Worm (Caenorhabditis elegans) whole organism, L2 larva: ENCODE data around the gene str-71.

Source experiments
- C34F6.9 ChIP-seq: fragments of 150-350 bp; optimal IDR thresholded peaks from 2 replicates; lab custom pipeline; 2014; ENCODE audit warnings: missing biosample characterization, missing genetic modification characterization
- F13H6.1 ChIP-seq: sonication (generic microtip); optimal IDR thresholded peaks from 2 replicates; lab custom pipeline; 2016; ENCODE audit warnings: missing genetic modification characterization, missing compliant biosample characterization
- R02D3.7 ChIP-seq: fragments of 150-350 bp; optimal IDR thresholded peaks from 2 replicates; lab custom pipeline; 2014; ENCODE audit warnings: missing biosample characterization, missing genetic modification characterization
- Y55F3AM.14 ChIP-seq: fragments of 200-800 bp; sonication (Bioruptor generic); optimal IDR thresholded peaks from 2 replicates; lab custom pipeline; 2018; ENCODE audit warnings: mild to moderate bottlenecking, missing genetic modification characterization, missing compliant biosample characterization
- ZK546.5 ChIP-seq: sonication (generic microtip); optimal IDR thresholded peaks from 2 replicates; lab custom pipeline; 2017; ENCODE audit warnings: missing biosample characterization, missing genetic modification characterization
- aly-2 ChIP-seq: fragments of 150-350 bp; optimal IDR thresholded peaks from 2 replicates; lab custom pipeline; 2014; ENCODE audit warnings: missing biosample characterization, missing genetic modification characterization
- ama-1 ChIP-seq: fragments of 150-350 bp; optimal IDR thresholded peaks from 2 replicates; lab custom pipeline; 2018; ENCODE audit warnings: inconsistent platforms
- blmp-1 ChIP-seq: sonication (generic microtip); optimal IDR thresholded peaks from 2 replicates; lab custom pipeline; 2017; ENCODE audit warnings: missing genetic modification characterization, mild to moderate bottlenecking, missing compliant biosample characterization, antibody characterized with exemption, moderate library complexity; ENCODE audit not compliant: insufficient read depth
- ceh-16 ChIP-seq: fragments of 150-350 bp; optimal IDR thresholded peaks from 2 replicates; lab custom pipeline; 2014; ENCODE audit warnings: missing biosample characterization, missing genetic modification characterization
- ceh-82 ChIP-seq: fragments of 150-350 bp; optimal IDR thresholded peaks from 2 replicates; lab custom pipeline; 2014; ENCODE audit warnings: missing biosample characterization, missing genetic modification characterization
- crh-2 ChIP-seq: sonication (generic microtip); optimal IDR thresholded peaks from 2 replicates; lab custom pipeline; 2017; ENCODE audit warnings: missing biosample characterization, missing genetic modification characterization
- egl-27 ChIP-seq: sonication (generic microtip); optimal IDR thresholded peaks from 3 replicates; lab custom pipeline; 2017; ENCODE audit warnings: missing biosample characterization, missing genetic modification reagents, missing genetic modification characterization
- elt-1 ChIP-seq: fragments of 150-350 bp; optimal IDR thresholded peaks from 2 replicates; lab custom pipeline; 2014; ENCODE audit warnings: missing biosample characterization, missing genetic modification characterization
- elt-3 ChIP-seq: sonication (generic microtip); optimal IDR thresholded peaks from 2 replicates; lab custom pipeline; 2017; ENCODE audit warnings: missing biosample characterization, missing genetic modification characterization
- gmeb-1 ChIP-seq: fragments of 150-350 bp; optimal IDR thresholded peaks from 2 replicates; lab custom pipeline; 2014; ENCODE audit warnings: missing biosample characterization, missing genetic modification characterization
- lin-13 ChIP-seq: fragments of 150-350 bp; optimal IDR thresholded peaks from 2 replicates; lab custom pipeline; 2014; ENCODE audit warnings: missing biosample characterization, missing genetic modification reagents, missing genetic modification characterization
- lin-39 ChIP-seq: fragments of 150-350 bp; optimal IDR thresholded peaks from 2 replicates; lab custom pipeline; 2014; ENCODE audit warnings: missing biosample characterization, missing genetic modification reagents, missing genetic modification characterization
- lsy-2 ChIP-seq, 2 experiments: fragments of 150-350 bp in 1 of 2; sonication (generic microtip) in 1 of 2; optimal IDR thresholded peaks; 2 replicates each; lab custom pipeline; 2014 to 2017; ENCODE audit warnings: missing biosample characterization in 2 of 2, missing genetic modification characterization in 2 of 2
- mab-5 ChIP-seq: fragments of 150-350 bp; optimal IDR thresholded peaks from 2 replicates; lab custom pipeline; 2014; ENCODE audit warnings: missing biosample characterization, missing genetic modification characterization
- mbf-1 ChIP-seq: sonication (generic microtip); optimal IDR thresholded peaks from 2 replicates; lab custom pipeline; 2017; ENCODE audit warnings: missing biosample characterization, missing genetic modification characterization
- mdl-1 ChIP-seq, 2 experiments: fragments of 150-350 bp in 1 of 2; sonication (generic microtip) in 1 of 2; optimal IDR thresholded peaks; 2 replicates each; lab custom pipeline; 2017; ENCODE audit warnings: missing biosample characterization in 2 of 2, missing genetic modification characterization in 2 of 2
- nhr-10 ChIP-seq: sonication (generic microtip); optimal IDR thresholded peaks from 2 replicates; lab custom pipeline; 2017; ENCODE audit warnings: missing biosample characterization, missing genetic modification characterization
- nhr-11 ChIP-seq: fragments of 150-350 bp; optimal IDR thresholded peaks from 2 replicates; lab custom pipeline; 2014; ENCODE audit warnings: missing biosample characterization, missing genetic modification characterization
- nhr-12 ChIP-seq: fragments of 150-350 bp; optimal IDR thresholded peaks from 2 replicates; lab custom pipeline; 2014; ENCODE audit warnings: missing biosample characterization, missing genetic modification characterization
- nhr-129 ChIP-seq: fragments of 150-350 bp; optimal IDR thresholded peaks from 2 replicates; lab custom pipeline; 2014; ENCODE audit warnings: missing biosample characterization, missing genetic modification characterization
- nhr-21 ChIP-seq: fragments of 150-350 bp; optimal IDR thresholded peaks from 2 replicates; lab custom pipeline; 2014; ENCODE audit warnings: missing biosample characterization, missing genetic modification characterization
- nhr-23 ChIP-seq: fragments of 150-350 bp; optimal IDR thresholded peaks from 2 replicates; lab custom pipeline; 2014; ENCODE audit warnings: missing biosample characterization, missing genetic modification reagents, missing genetic modification characterization
- nhr-237 ChIP-seq: fragments of 150-350 bp; optimal IDR thresholded peaks from 2 replicates; lab custom pipeline; 2014; ENCODE audit warnings: missing biosample characterization, missing genetic modification characterization
- nhr-25 ChIP-seq: fragments of 150-350 bp; sonication (generic microtip); optimal IDR thresholded peaks from 3 replicates; lab custom pipeline; 2014; ENCODE audit warnings: missing biosample characterization, missing genetic modification characterization
- nhr-77 ChIP-seq: fragments of 150-350 bp; optimal IDR thresholded peaks from 2 replicates; lab custom pipeline; 2014; ENCODE audit warnings: missing biosample characterization, missing genetic modification characterization
- peb-1 ChIP-seq: fragments of 150-350 bp; optimal IDR thresholded peaks from 2 replicates; lab custom pipeline; 2014; ENCODE audit warnings: missing biosample characterization, missing genetic modification characterization
- sem-4 ChIP-seq: fragments of 150-350 bp; optimal IDR thresholded peaks from 2 replicates; lab custom pipeline; 2014; ENCODE audit warnings: missing biosample characterization, missing genetic modification reagents, missing genetic modification characterization
- skn-1 ChIP-seq: sonication (generic microtip); optimal IDR thresholded peaks from 2 replicates; lab custom pipeline; 2017; ENCODE audit warnings: missing biosample characterization, missing genetic modification characterization
- sma-9 ChIP-seq, 2 experiments: fragments of 150-350 bp in 1 of 2; sonication (generic microtip) in 1 of 2; optimal IDR thresholded peaks; 2 replicates each; lab custom pipeline; 2014 to 2016; ENCODE audit warnings: missing genetic modification characterization in 2 of 2, mild to moderate bottlenecking in 1 of 2, missing biosample characterization in 1 of 2, missing compliant biosample characterization in 1 of 2, missing genetic modification reagents in 1 of 2, moderate library complexity in 1 of 2
- snpc-4 ChIP-seq: fragments of 150-350 bp; optimal IDR thresholded peaks from 2 replicates; lab custom pipeline; 2014; ENCODE audit warnings: missing biosample characterization, missing genetic modification characterization
- unc-39 ChIP-seq: fragments of 150-350 bp; optimal IDR thresholded peaks from 2 replicates; lab custom pipeline; 2014; ENCODE audit warnings: missing biosample characterization, missing genetic modification characterization
- unc-55 ChIP-seq: fragments of 150-350 bp; sonication (generic microtip); optimal IDR thresholded peaks from 3 replicates; lab custom pipeline; 2014; ENCODE audit warnings: missing biosample characterization, missing genetic modification reagents, missing genetic modification characterization
- unc-62 ChIP-seq: fragments of 150-350 bp; optimal IDR thresholded peaks from 2 replicates; lab custom pipeline; 2014; ENCODE audit warnings: missing biosample characterization, missing genetic modification reagents, missing genetic modification characterization
- zag-1 ChIP-seq: fragments of 150-350 bp; optimal IDR thresholded peaks from 2 replicates; lab custom pipeline; 2014; ENCODE audit warnings: missing biosample characterization, missing genetic modification characterization
- ztf-1 ChIP-seq: fragments of 200-800 bp; sonication (Bioruptor generic); conservative IDR thresholded peaks from 2 replicates; pipeline ENCODE4 v1.3.6; 2022; ENCODE audit warnings: missing genetic modification characterization, missing compliant biosample characterization
- ztf-11 ChIP-seq: sonication (generic microtip); optimal IDR thresholded peaks from 2 replicates; lab custom pipeline; 2017; ENCODE audit warnings: missing biosample characterization, missing genetic modification characterization
- ztf-4 ChIP-seq: fragments of 150-350 bp; optimal IDR thresholded peaks from 2 replicates; lab custom pipeline; 2014; ENCODE audit warnings: missing biosample characterization, missing genetic modification characterization

Gene str-71

DNA sequence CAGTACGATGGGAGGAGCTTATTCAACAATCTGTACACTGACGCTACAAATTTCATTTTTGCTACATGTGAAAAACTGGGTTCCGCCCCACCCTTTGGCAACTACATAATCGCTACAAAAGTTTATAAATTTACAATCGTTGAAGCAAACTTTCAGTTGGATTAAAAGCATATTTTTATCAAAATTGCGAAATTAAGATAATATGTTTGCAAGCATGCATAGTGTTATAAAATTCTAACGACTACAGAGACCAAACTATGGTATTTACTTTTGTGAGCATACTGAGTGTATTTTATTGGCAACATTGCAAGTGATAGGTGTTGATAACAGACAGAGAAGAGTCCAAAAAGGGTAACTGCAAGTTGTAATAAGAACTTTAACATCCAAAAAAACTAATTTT, 19.6 kb upstream of the str-71 start, which contains the start of gene C06B8.2:
C06B8.2 (minus strand) TSS at position 153 of the 400 bp plus-strand sequence.
- no peak for TF ChIP-seq R02D3.7
- TF ChIP-seq ztf-1 (GFP tag; lab: Robert Waterston, UW): no peak
- no peak for TF ChIP-seq Y55F3AM.14
- TF ChIP-seq zag-1: no peak
- no peak for TF ChIP-seq egl-27 (tag; lab: Kevin White, UChicago)
- TF ChIP-seq F13H6.1 (tag; lab: Kevin White, UChicago): no peak
- no peak for TF ChIP-seq mdl-1 (tag; optimal IDR thresholded peaks at IDR 0.05; lab: Kevin White, UChicago)
- TF ChIP-seq nhr-25 (tag; lab: Kevin White, UChicago): no peak
- TF ChIP-seq, all 48 proteins: peak for 0

DNA sequence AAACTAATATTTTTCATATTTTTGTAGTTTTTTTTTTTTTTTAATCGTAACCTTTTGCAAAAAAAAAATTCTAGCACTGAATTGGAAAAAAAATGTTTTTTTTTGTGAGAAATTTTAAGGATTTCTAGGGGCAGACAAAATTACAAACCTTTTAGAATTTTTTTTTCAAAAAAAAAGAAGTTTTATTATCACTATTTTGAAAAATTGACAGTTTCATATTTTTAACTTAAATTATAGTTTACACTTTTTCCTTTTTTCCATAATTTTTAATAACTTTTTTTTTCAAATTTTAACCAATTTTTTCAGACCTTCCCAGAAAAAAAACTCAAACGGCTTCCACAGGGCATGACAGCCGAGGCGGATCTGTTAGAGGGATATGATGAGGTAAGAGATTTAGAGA, 12.0 kb upstream of the str-71 start, which contains the start of gene dpf-1:
dpf-1 (plus strand) TSS at position 301 of the 400 bp plus-strand sequence.
- TF ChIP-seq ztf-4 (tag; lab: Kevin White, UChicago) (no peak), zag-1 (no peak), nhr-10 (tag; lab: Kevin White, UChicago) (no peak), C34F6.9 (tag; lab: Kevin White, UChicago) (no peak), blmp-1 (tag; lab: Kevin White, UChicago) (no peak), elt-3 (tag; lab: Kevin White, UChicago) (no peak)

DNA sequence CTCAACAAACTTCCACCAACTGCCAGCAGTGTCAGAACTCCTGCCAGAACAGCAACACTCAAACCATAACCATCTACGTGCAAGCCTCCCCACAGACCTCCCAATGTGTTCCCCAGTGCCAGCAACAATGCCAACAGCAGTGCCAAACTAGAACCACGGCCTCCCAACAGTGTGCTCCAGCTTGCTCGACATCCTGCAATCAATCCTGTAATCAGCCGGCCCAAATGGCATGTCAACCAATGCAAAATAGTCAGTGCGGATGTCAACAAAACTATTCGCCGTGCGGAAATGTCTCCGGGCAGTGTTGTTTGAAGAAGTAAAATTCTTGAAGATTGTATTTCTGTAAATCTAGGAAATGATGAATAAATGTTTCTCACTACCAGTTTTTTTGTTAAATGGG, 7.7 kb upstream of the str-71 start:
- TF ChIP-seq nhr-77 (tag; lab: Kevin White, UChicago): no peak
- no peak for TF ChIP-seq skn-1
- no peak for TF ChIP-seq ztf-1 (GFP tag; lab: Robert Waterston, UW)
- no peak for TF ChIP-seq elt-1 (tag; lab: Kevin White, UChicago)
- no peak for TF ChIP-seq ztf-11 (tag; lab: Kevin White, UChicago)
- TF ChIP-seq sem-4 (tag; lab: Kevin White, UChicago): no peak

DNA sequence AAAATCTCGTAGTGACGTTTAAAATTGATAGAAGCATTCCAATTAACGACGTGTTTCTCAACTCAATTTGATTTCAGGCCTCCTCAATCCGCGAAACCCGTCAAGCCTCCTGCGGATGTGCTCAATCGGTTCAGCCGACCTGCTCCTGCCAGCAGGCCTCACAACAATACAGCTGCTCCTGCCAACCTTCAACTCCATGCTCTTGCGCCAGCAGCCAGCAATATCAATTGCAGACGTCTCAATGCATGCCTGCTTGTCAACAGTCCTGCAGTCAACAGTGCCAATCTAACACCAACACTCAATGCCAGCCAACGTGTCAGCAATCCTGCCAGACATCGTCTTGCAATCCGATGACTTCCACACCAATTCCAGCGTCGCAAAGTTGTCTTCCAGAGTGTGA, 7.0 kb upstream of the str-71 start:
- TF ChIP-seq ZK546.5 (tag; lab: Kevin White, UChicago) (no peak), ceh-16 (tag; lab: Kevin White, UChicago) (no peak), nhr-12 (no peak), mbf-1 (no peak), snpc-4 (tag; lab: Kevin White, UChicago) (no peak), lsy-2 (tag; optimal IDR thresholded peaks at IDR 0.05; lab: Kevin White, UChicago) (no peak), Y55F3AM.14 (no peak), nhr-23 (no peak), F13H6.1 (tag; lab: Kevin White, UChicago) (no peak), mab-5 (tag; lab: Kevin White, UChicago) (no peak)

DNA sequence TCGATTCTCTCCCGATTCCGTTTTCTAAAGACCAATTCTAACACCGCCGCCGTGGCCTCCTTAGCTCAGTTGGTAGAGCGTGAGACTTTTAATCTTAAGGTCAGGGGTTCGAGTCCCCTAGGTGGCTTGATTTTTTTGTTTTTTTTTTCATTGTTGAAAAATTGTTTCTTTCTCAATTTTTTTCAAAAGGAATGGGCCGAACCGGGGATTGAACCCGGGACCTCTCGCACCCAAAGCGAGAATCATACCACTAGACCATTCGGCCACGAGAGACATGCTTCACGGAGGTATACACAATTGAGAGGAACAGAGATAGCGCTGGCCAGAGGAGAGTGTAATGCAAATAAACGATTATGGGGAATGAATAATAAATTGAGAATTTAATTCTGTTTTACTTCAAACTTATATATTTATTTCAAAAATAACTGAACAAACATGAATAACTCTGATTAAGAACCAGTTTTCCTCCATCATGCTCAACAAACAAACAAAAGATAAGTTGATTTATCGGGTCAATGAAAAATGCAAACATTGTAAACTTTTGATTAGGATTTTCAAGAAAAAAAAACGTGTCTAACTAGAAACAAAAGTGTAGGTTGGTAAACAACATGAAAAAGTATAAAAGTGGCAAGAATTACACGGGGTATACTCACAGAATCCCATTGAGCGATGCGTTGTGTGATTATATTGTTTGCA, 6.2 kb upstream of the str-71 start, which contains the start of gene pqn-71:
pqn-71 (plus strand) TSS at position 646 of the 696 bp plus-strand sequence.
- TF ChIP-seq sem-4 (tag; lab: Kevin White, UChicago) (peak; percentile 63), nhr-25 (tag; lab: Kevin White, UChicago) (no peak), nhr-11 (tag; lab: Kevin White, UChicago) (peak; percentile 65), zag-1 (peak; percentile 57), nhr-237 (tag; lab: Kevin White, UChicago) (no peak), mab-5 (tag; lab: Kevin White, UChicago) (peak; percentile 46), lsy-2 (tag; optimal IDR thresholded peaks at IDR 0.05; lab: Kevin White, UChicago) (peak; percentile 71 to 85), nhr-21 (tag; lab: Kevin White, UChicago) (peak; percentile 82), aly-2 (tag; lab: Kevin White, UChicago) (no peak), ztf-11 (tag; lab: Kevin White, UChicago) (no peak), egl-27 (tag; lab: Kevin White, UChicago) (peak; percentile 80), peb-1 (tag; lab: Kevin White, UChicago) (no peak), skn-1 (no peak), mdl-1 (tag; optimal IDR thresholded peaks at IDR 0.05; lab: Kevin White, UChicago) (peak; percentile 11 to 76), nhr-12 (no peak), F13H6.1 (tag; lab: Kevin White, UChicago) (peak; percentile 74), nhr-10 (tag; lab: Kevin White, UChicago) (peak; percentile 26), nhr-129 (tag; lab: Kevin White, UChicago) (peak; percentile 69), ztf-4 (tag; lab: Kevin White, UChicago) (no peak), ztf-1 (GFP tag; lab: Robert Waterston, UW) (no peak), lin-39 (no peak), crh-2 (peak; percentile 91), ceh-82 (peak; percentile 16), ceh-16 (tag; lab: Kevin White, UChicago) (no peak), unc-55 (GFP tag; lab: Kevin White, UChicago) (peak; percentile 69), sma-9 (GFP tag; optimal IDR thresholded peaks at IDR 0.05; lab: Kevin White, UChicago) (peak; percentile 74), sma-9 (tag; optimal IDR thresholded peaks at IDR 0.05; lab: Kevin White, UChicago) (no peak), gmeb-1 (peak; percentile 81), unc-62 (no peak), ama-1 (lab: Kevin White, UChicago) (no peak), Y55F3AM.14 (peak; percentile 79), nhr-77 (tag; lab: Kevin White, UChicago) (no peak), unc-39 (tag; lab: Kevin White, UChicago) (no peak), snpc-4 (tag; lab: Kevin White, UChicago) (peak; percentile 58), lin-13 (GFP tag; lab: Kevin White, UChicago) (peak; percentile 74)
